Worm (Caenorhabditis elegans) whole organism, young adult: Measurements from ENCODE around the gene C31H2.3.
A peak's percentile ranks its signal among the peaks of the same experiment; 100 is the strongest.

Experiments used
- B0019.2 ChIP-seq: fragments of 200-800 bp; sonication (Bioruptor generic); conservative IDR thresholded peaks from 2 replicates; pipeline ENCODE4 v1.3.6; 2022; ENCODE audit warnings: missing genetic modification reagents, missing genetic modification characterization, missing compliant biosample characterization
- B0336.3 ChIP-seq: fragments of 200-800 bp; sonication (Bioruptor generic); IDR thresholded peaks from 2 replicates; pipeline ENCODE4 v1.3.6; 2022; ENCODE audit warnings: missing genetic modification characterization, missing compliant biosample characterization
- F22D6.2 ChIP-seq: sonication (generic microtip); optimal IDR thresholded peaks from 2 replicates; lab custom pipeline; 2016; ENCODE audit warnings: mild to moderate bottlenecking, missing genetic modification characterization, missing compliant biosample characterization
- F49E8.2 ChIP-seq: sonication (generic microtip); optimal IDR thresholded peaks from 3 replicates; lab custom pipeline; 2017; ENCODE audit warnings: missing genetic modification characterization, mild to moderate bottlenecking, missing compliant biosample characterization, antibody characterized with exemption, moderate library complexity; ENCODE audit not compliant: insufficient read depth
- K11D2.4 ChIP-seq: fragments of 200-800 bp; sonication (Bioruptor generic); IDR thresholded peaks from 2 replicates; pipeline ENCODE4 v1.3.6; 2022; ENCODE audit warnings: missing genetic modification reagents, missing genetic modification characterization, missing compliant biosample characterization
- aptf-2 ChIP-seq: fragments of 200-800 bp; sonication (Bioruptor generic); conservative IDR thresholded peaks from 2 replicates; pipeline ENCODE4 v1.3.6; 2022; ENCODE audit warnings: missing genetic modification reagents, missing genetic modification characterization, missing compliant biosample characterization
- aptf-3 ChIP-seq: fragments of 200-800 bp; sonication (Bioruptor generic); IDR thresholded peaks from 2 replicates; pipeline ENCODE4 v1.3.6; 2022; ENCODE audit warnings: missing genetic modification characterization, missing compliant biosample characterization
- atf-7 ChIP-seq: sonication (generic microtip); optimal IDR thresholded peaks from 2 replicates; lab custom pipeline; 2017; ENCODE audit warnings: mild to moderate bottlenecking, missing genetic modification characterization, missing compliant biosample characterization
- attf-5 ChIP-seq: fragments of 200-800 bp; sonication (Bioruptor generic); optimal IDR thresholded peaks from 2 replicates; lab custom pipeline; 2018; ENCODE audit warnings: mild to moderate bottlenecking, missing genetic modification characterization, missing compliant biosample characterization
- attf-6 ChIP-seq: fragments of 200-800 bp; sonication (Bioruptor generic); IDR thresholded peaks from 2 replicates; pipeline ENCODE4 v1.3.6; 2022; ENCODE audit warnings: missing genetic modification reagents, missing genetic modification characterization, missing compliant biosample characterization
- bed-1 ChIP-seq: fragments of 200-800 bp; sonication (Bioruptor generic); IDR thresholded peaks from 2 replicates; pipeline ENCODE4 v1.3.6; 2022; ENCODE audit warnings: missing genetic modification reagents, missing genetic modification characterization, missing compliant biosample characterization
- bed-2 ChIP-seq: fragments of 200-800 bp; sonication (Bioruptor generic); IDR thresholded peaks from 2 replicates; pipeline ENCODE4 v1.3.6; 2022; ENCODE audit warnings: missing genetic modification reagents, missing genetic modification characterization, missing compliant biosample characterization
- cebp-1 ChIP-seq, 2 experiments: fragments of 200-800 bp in 1 of 2; sonication (Bioruptor generic) in 1 of 2; sonication (generic microtip) in 1 of 2; IDR thresholded peaks in 1 of 2; optimal IDR thresholded peaks in 1 of 2; 2 replicates each; pipeline versions ENCODE4 v1.3.6 to Lab custom; 2017 to 2022; ENCODE audit warnings: missing compliant biosample characterization in 2 of 2, missing genetic modification characterization in 2 of 2, mild to moderate bottlenecking in 1 of 2, missing genetic modification reagents in 1 of 2, moderate library complexity in 1 of 2
- cebp-2 ChIP-seq: fragments of 200-800 bp; sonication (Bioruptor generic); IDR thresholded peaks from 2 replicates; pipeline ENCODE4 v1.3.6; 2022; ENCODE audit warnings: missing genetic modification characterization, missing compliant biosample characterization
- ceh-27 ChIP-seq: fragments of 200-800 bp; sonication (Bioruptor generic); optimal IDR thresholded peaks from 2 replicates; lab custom pipeline; 2018; ENCODE audit warnings: mild to moderate bottlenecking, missing genetic modification characterization, moderate library complexity, missing compliant biosample characterization
- ceh-91 ChIP-seq: fragments of 200-800 bp; sonication (Bioruptor generic); IDR thresholded peaks from 2 replicates; pipeline ENCODE4 v1.3.6; 2022; ENCODE audit warnings: missing genetic modification reagents, missing genetic modification characterization, missing compliant biosample characterization
- die-1 ChIP-seq: sonication (generic microtip); optimal IDR thresholded peaks from 2 replicates; lab custom pipeline; 2016; ENCODE audit warnings: missing genotype, mild to moderate bottlenecking, missing genetic modification characterization, missing compliant biosample characterization
- dox-1 ChIP-seq: fragments of 200-800 bp; sonication (Bioruptor generic); IDR thresholded peaks from 2 replicates; pipeline ENCODE4 v1.3.6; 2022; ENCODE audit warnings: missing genetic modification reagents, missing genetic modification characterization, missing compliant biosample characterization
- efl-1 ChIP-seq: fragments of 150-350 bp; optimal IDR thresholded peaks from 2 replicates; lab custom pipeline; 2014; ENCODE audit warnings: missing biosample characterization, missing genetic modification reagents, missing genetic modification characterization
- gei-17 ChIP-seq: fragments of 200-800 bp; sonication (Bioruptor generic); optimal IDR thresholded peaks from 2 replicates; lab custom pipeline; 2018; ENCODE audit warnings: mild to moderate bottlenecking, missing genetic modification characterization, missing compliant biosample characterization
- hlh-12 ChIP-seq: sonication (generic microtip); optimal IDR thresholded peaks from 2 replicates; lab custom pipeline; 2016; ENCODE audit warnings: missing genetic modification characterization, missing compliant biosample characterization
- hmg-1.2 ChIP-seq: fragments of 200-800 bp; sonication (Bioruptor generic); IDR thresholded peaks from 2 replicates; pipeline ENCODE4 v1.3.6; 2022; ENCODE audit warnings: missing genetic modification reagents, missing genetic modification characterization, missing compliant biosample characterization
- hmg-20 ChIP-seq: fragments of 200-800 bp; sonication (Bioruptor generic); IDR thresholded peaks from 2 replicates; pipeline ENCODE4 v1.3.6; 2022; ENCODE audit warnings: missing genetic modification reagents, missing genetic modification characterization, missing compliant biosample characterization
- let-607 ChIP-seq, 2 experiments: fragments of 200-800 bp in 1 of 2; sonication (Bioruptor generic) in 1 of 2; sonication (generic microtip) in 1 of 2; optimal IDR thresholded peaks; 2 replicates each; lab custom pipeline; 2016 to 2018; ENCODE audit warnings: mild to moderate bottlenecking in 2 of 2, missing compliant biosample characterization in 2 of 2, missing genetic modification characterization in 2 of 2, moderate library complexity in 2 of 2, missing genotype in 1 of 2
- lin-35 ChIP-seq, 3 experiments: fragments of 150-350 bp in 2 of 3; sonication (generic microtip) in 1 of 3; optimal IDR thresholded peaks; 2 replicates each; lab custom pipeline; 2014 to 2018; ENCODE audit warnings: missing biosample characterization in 3 of 3, missing genetic modification characterization in 3 of 3, missing genetic modification reagents in 3 of 3
- lsl-1 ChIP-seq: fragments of 200-800 bp; sonication (Bioruptor generic); optimal IDR thresholded peaks from 2 replicates; lab custom pipeline; 2018; ENCODE audit warnings: mild to moderate bottlenecking, missing genetic modification characterization, moderate library complexity, missing compliant biosample characterization
- lsy-27 ChIP-seq: sonication (generic microtip); optimal IDR thresholded peaks from 2 replicates; lab custom pipeline; 2017; ENCODE audit warnings: missing genetic modification characterization, mild to moderate bottlenecking, missing compliant biosample characterization, antibody characterized with exemption, missing genotype, borderline replicate concordance; ENCODE audit not compliant: insufficient read depth
- mes-4 ChIP-seq: sonication (generic microtip); optimal IDR thresholded peaks from 2 replicates; lab custom pipeline; 2016; ENCODE audit warnings: missing genotype, missing genetic modification characterization, missing compliant biosample characterization
- nfyb-1 ChIP-seq: fragments of 200-800 bp; sonication (Bioruptor generic); IDR thresholded peaks from 2 replicates; pipeline ENCODE4 v1.3.6; 2022; ENCODE audit warnings: missing genetic modification reagents, missing genetic modification characterization, missing compliant biosample characterization
- nhr-120 ChIP-seq: fragments of 200-800 bp; sonication (Bioruptor generic); IDR thresholded peaks from 2 replicates; pipeline ENCODE4 v1.3.6; 2022; ENCODE audit warnings: missing genetic modification characterization, missing compliant biosample characterization
- nhr-179 ChIP-seq: sonication (generic microtip); optimal IDR thresholded peaks from 2 replicates; lab custom pipeline; 2016; ENCODE audit warnings: mild to moderate bottlenecking, missing genetic modification characterization, missing compliant biosample characterization
- nhr-80 ChIP-seq: sonication (generic microtip); optimal IDR thresholded peaks from 2 replicates; lab custom pipeline; 2016; ENCODE audit warnings: missing genetic modification characterization, missing compliant biosample characterization
- nhr-90 ChIP-seq: sonication (generic microtip); optimal IDR thresholded peaks from 2 replicates; lab custom pipeline; 2016; ENCODE audit warnings: missing genotype, mild to moderate bottlenecking, missing genetic modification characterization, missing compliant biosample characterization
- pha-4 ChIP-seq: fragments of 150-350 bp; sonication (generic microtip); optimal IDR thresholded peaks from 2 replicates; lab custom pipeline; 2014; ENCODE audit warnings: missing biosample characterization, missing genetic modification reagents, missing genetic modification characterization
- sdz-38 ChIP-seq: sonication (generic microtip); optimal IDR thresholded peaks from 2 replicates; lab custom pipeline; 2016; ENCODE audit warnings: missing genotype, missing genetic modification characterization, missing compliant biosample characterization
- sea-2 ChIP-seq: fragments of 200-800 bp; sonication (Bioruptor generic); IDR thresholded peaks from 2 replicates; pipeline ENCODE4 v1.3.6; 2022; ENCODE audit warnings: missing genetic modification characterization, missing compliant biosample characterization
- snpc-1.3 ChIP-seq: sonication (generic microtip); optimal IDR thresholded peaks from 2 replicates; lab custom pipeline; 2017; ENCODE audit warnings: missing genetic modification characterization, mild to moderate bottlenecking, missing compliant biosample characterization, antibody characterized with exemption, moderate library complexity, missing genotype, missing genetic modification reagents; ENCODE audit not compliant: insufficient read depth
- snpc-3.4 ChIP-seq: sonication (generic microtip); optimal IDR thresholded peaks from 2 replicates; lab custom pipeline; 2017; ENCODE audit warnings: missing genetic modification characterization, mild to moderate bottlenecking, missing compliant biosample characterization, antibody characterized with exemption, moderate library complexity, missing genotype, missing genetic modification reagents
- snpc-4 ChIP-seq, 5 experiments: fragments of 150-350 bp in 1 of 5; sonication (generic microtip) in 4 of 5; optimal IDR thresholded peaks; 2 replicates each; lab custom pipeline; 2014 to 2018; ENCODE audit warnings: missing genetic modification characterization in 5 of 5, missing biosample characterization in 3 of 5, antibody characterized with exemption in 2 of 5, mild to moderate bottlenecking in 2 of 5, missing compliant biosample characterization in 2 of 5, missing genotype in 2 of 5, moderate library complexity in 2 of 5, missing genetic modification reagents in 1 of 5
- somi-1 ChIP-seq: fragments of 200-800 bp; sonication (Bioruptor generic); optimal IDR thresholded peaks from 2 replicates; lab custom pipeline; 2018; ENCODE audit warnings: mild to moderate bottlenecking, missing genetic modification characterization, missing compliant biosample characterization
- tbp1 ChIP-seq: fragments of 200-800 bp; sonication (Bioruptor generic); optimal IDR thresholded peaks from 2 replicates; lab custom pipeline; 2018; ENCODE audit warnings: mild to moderate bottlenecking, missing genetic modification characterization, missing compliant biosample characterization
- xnd-1 ChIP-seq: sonication (generic microtip); optimal IDR thresholded peaks from 2 replicates; lab custom pipeline; 2016; ENCODE audit warnings: missing genotype, missing genetic modification reagents, missing genetic modification characterization, missing compliant biosample characterization
- zim-3 ChIP-seq: sonication (generic microtip); optimal IDR thresholded peaks from 2 replicates; lab custom pipeline; 2017; ENCODE audit warnings: mild to moderate bottlenecking, missing genetic modification characterization, moderate library complexity, missing compliant biosample characterization
- ztf-28 ChIP-seq: fragments of 200-800 bp; sonication (Bioruptor generic); IDR thresholded peaks from 2 replicates; pipeline ENCODE4 v1.3.6; 2022; ENCODE audit warnings: missing genetic modification reagents, missing genetic modification characterization, missing compliant biosample characterization
- ztf-6 ChIP-seq: fragments of 200-800 bp; sonication (Bioruptor generic); IDR thresholded peaks from 2 replicates; pipeline ENCODE4 v1.3.6; 2022; ENCODE audit warnings: missing genetic modification reagents, missing genetic modification characterization, missing compliant biosample characterization

Gene C31H2.3

ce11 chrX:5165037-5165436, 10.9 kb upstream of the C31H2.3 start, which contains the start of gene mans-3 (continued):
- no peak for TF ChIP-seq zim-3 (tag; lab: Kevin White, UChicago)
- no peak for TF ChIP-seq sdz-38 (tag; lab: Kevin White, UChicago)
- peak; percentile 23 for TF ChIP-seq pha-4 (tag; lab: Kevin White, UChicago)
- peak; percentile 95 for TF ChIP-seq nhr-80 (tag; lab: Kevin White, UChicago)
- TF ChIP-seq B0019.2 (GFP tag; lab: Robert Waterston, UW) = no peak
- peak; percentile 79 for TF ChIP-seq F22D6.2 (tag; lab: Kevin White, UChicago)
- TF ChIP-seq let-607 (tag; optimal IDR thresholded peaks at IDR 0.05; lab: Kevin White, UChicago) = peak; percentile 98
- no peak for TF ChIP-seq mes-4 (tag; lab: Kevin White, UChicago)
- TF ChIP-seq dox-1 (GFP tag; lab: Robert Waterston, UW) = no peak; the same call in 1 of the 2 replicates
- peak; percentile 75 for TF ChIP-seq atf-7
- no peak for TF ChIP-seq ztf-6 (GFP tag; lab: Robert Waterston, UW)
- no peak for TF ChIP-seq snpc-1.3 (tag; lab: Kevin White, UChicago)
- TF ChIP-seq ceh-27 = no peak
- no peak for TF ChIP-seq hlh-12 (tag; lab: Kevin White, UChicago)
- peak; percentile 49 for TF ChIP-seq hmg-1.2
- peak; percentile 81 for TF ChIP-seq somi-1
- peak; percentile 85 for TF ChIP-seq K11D2.4
- no peak for TF ChIP-seq lsy-27 (tag; lab: Kevin White, UChicago)
- no peak for TF ChIP-seq snpc-4 (GFP tag; optimal IDR thresholded peaks at IDR 0.05; lab: Kevin White, UChicago)
- TF ChIP-seq snpc-4 (tag; optimal IDR thresholded peaks at IDR 0.05; lab: Kevin White, UChicago) = peak in 2 of 4 experiments; percentile 55 to 81
- no peak for TF ChIP-seq B0336.3 (GFP tag; lab: Robert Waterston, UW)
- TF ChIP-seq xnd-1 (tag; lab: Kevin White, UChicago) = no peak
- TF ChIP-seq F49E8.2 = no peak
- peak; percentile 88 for TF ChIP-seq attf-5 (GFP tag; lab: Kevin White, UChicago)
- TF ChIP-seq nhr-179 (tag; lab: Kevin White, UChicago) = no peak
- peak; percentile 77 for TF ChIP-seq nhr-90 (tag; lab: Kevin White, UChicago)
- no peak for TF ChIP-seq bed-1 (GFP tag; lab: Robert Waterston, UW)
- no peak for TF ChIP-seq lsl-1
- no peak for TF ChIP-seq nhr-120 (GFP tag; lab: Robert Waterston, UW)
- no peak for TF ChIP-seq aptf-3 (GFP tag; lab: Robert Waterston, UW)
- TF ChIP-seq cebp-2 = no peak
- no peak for TF ChIP-seq ztf-28 (GFP tag; lab: Robert Waterston, UW)
- peak; percentile 75; the same call in 1 of the 2 replicates for TF ChIP-seq nfyb-1 (GFP tag; lab: Robert Waterston, UW)
- no peak for TF ChIP-seq tbp1 (GFP tag; lab: Kevin White, UChicago)
- no peak for TF ChIP-seq sea-2 (GFP tag; lab: Robert Waterston, UW)
- TF ChIP-seq snpc-3.4 (tag; lab: Kevin White, UChicago) = no peak
- TF ChIP-seq die-1 = peak; percentile 28
- peak in 2 of 3 experiments; percentile 27 to 84 for TF ChIP-seq lin-35 (GFP tag; optimal IDR thresholded peaks at IDR 0.05; lab: Kevin White, UChicago)
- TF ChIP-seq aptf-2 = no peak
- TF ChIP-seq ceh-91 (GFP tag; lab: Robert Waterston, UW) = no peak
- TF ChIP-seq bed-2 (GFP tag; lab: Robert Waterston, UW) = no peak
- TF ChIP-seq efl-1 = no peak
- no peak for TF ChIP-seq attf-6
- no peak for TF ChIP-seq cebp-1 (GFP tag; IDR thresholded peaks at IDR 0.05; lab: Robert Waterston, UW)
- no peak for TF ChIP-seq cebp-1 (tag; optimal IDR thresholded peaks at IDR 0.05; lab: Kevin White, UChicago)
- peak; percentile 70 for TF ChIP-seq gei-17 (GFP tag; lab: Kevin White, UChicago)
- peak; percentile 59; the same call in 1 of the 2 replicates for TF ChIP-seq hmg-20 (GFP tag; lab: Robert Waterston, UW)
